Fruit fly (Drosophila melanogaster) whole organism, embryonic: ENCODE results near the gene Cep290.

ENCODE experiments used
- CG11696 ChIP-seq: fragments of 200-800 bp; sonication (Bioruptor generic); IDR thresholded peaks from 2 replicates; pipeline ENCODE4 v1.3.6; 2022; ENCODE audit warnings: missing biosample characterization, missing genetic modification characterization
- CG11723 ChIP-seq: fragments of 200-800 bp; sonication (Bioruptor generic); optimal IDR thresholded peaks from 2 replicates; lab custom pipeline; 2017; ENCODE audit warnings: missing biosample characterization, mild to moderate bottlenecking, missing genetic modification characterization
- CG12071 ChIP-seq: fragments of 200-800 bp; sonication (Bioruptor generic); optimal IDR thresholded peaks from 3 replicates; lab custom pipeline; 2018; ENCODE audit warnings: missing biosample characterization, mild to moderate bottlenecking, missing genetic modification characterization
- CG12659 ChIP-seq: fragments of 200-800 bp; sonication (Bioruptor generic); optimal IDR thresholded peaks from 3 replicates; lab custom pipeline; 2017; ENCODE audit warnings: mild to moderate bottlenecking, missing biosample characterization, missing genetic modification reagents, missing genetic modification characterization
- CG12769 ChIP-seq: fragments of 200-800 bp; sonication (Bioruptor generic); optimal IDR thresholded peaks from 2 replicates; lab custom pipeline; 2019; ENCODE audit warnings: missing biosample characterization, mild to moderate bottlenecking, missing genetic modification characterization, moderate library complexity
- CG13424 ChIP-seq: fragments of 200-800 bp; sonication (Bioruptor generic); optimal IDR thresholded peaks from 2 replicates; lab custom pipeline; 2019; ENCODE audit warnings: missing biosample characterization, mild to moderate bottlenecking, missing genetic modification characterization, moderate library complexity
- CG13624 ChIP-seq: fragments of 200-800 bp; sonication (Bioruptor generic); optimal IDR thresholded peaks from 2 replicates; lab custom pipeline; 2016; ENCODE audit warnings: missing biosample characterization, missing genetic modification characterization
- CG14441 ChIP-seq: fragments of 200-800 bp; sonication (Bioruptor generic); IDR thresholded peaks from 2 replicates; pipeline ENCODE4 v1.3.6; 2022; ENCODE audit warnings: missing biosample characterization, missing genetic modification characterization
- CG14860 ChIP-seq: fragments of 200-800 bp; sonication (Bioruptor generic); IDR thresholded peaks from 3 replicates; pipeline ENCODE4 v1.3.6; 2022; ENCODE audit warnings: missing biosample characterization, missing genetic modification characterization; ENCODE audit not compliant: partially characterized antibody
- CG1603 ChIP-seq: fragments of 200-800 bp; sonication (Bioruptor generic); optimal IDR thresholded peaks from 2 replicates; lab custom pipeline; 2019; ENCODE audit warnings: missing biosample characterization, mild to moderate bottlenecking, missing genetic modification characterization, moderate library complexity
- CG18476 ChIP-seq: fragments of 200-800 bp; sonication (Bioruptor generic); optimal IDR thresholded peaks from 2 replicates; lab custom pipeline; 2016; ENCODE audit warnings: missing biosample characterization, mild to moderate bottlenecking, missing genetic modification characterization
- CG30020 ChIP-seq: fragments of 200-800 bp; optimal IDR thresholded peaks from 2 replicates; lab custom pipeline; 2019; ENCODE audit warnings: missing biosample characterization, mild to moderate bottlenecking, missing genetic modification characterization, moderate library complexity
- CG3163 ChIP-seq: fragments of 200-800 bp; sonication (Bioruptor generic); optimal IDR thresholded peaks from 3 replicates; lab custom pipeline; 2016; ENCODE audit warnings: missing biosample characterization, missing genetic modification characterization
- CG4424 ChIP-seq: fragments of 200-800 bp; sonication (Bioruptor generic); optimal IDR thresholded peaks from 3 replicates; lab custom pipeline; 2016; ENCODE audit warnings: missing biosample characterization, missing genetic modification characterization
- CG6175 ChIP-seq: fragments of 200-800 bp; sonication (Bioruptor generic); IDR thresholded peaks from 3 replicates; pipeline ENCODE4 v1.3.6; 2022; ENCODE audit warnings: missing biosample characterization, missing genetic modification characterization
- CG6254 ChIP-seq: fragments of 200-800 bp; sonication (Bioruptor generic); optimal IDR thresholded peaks from 3 replicates; lab custom pipeline; 2017; ENCODE audit warnings: mild to moderate bottlenecking, missing biosample characterization, missing genetic modification reagents, missing genetic modification characterization
- CG7745 ChIP-seq: fragments of 200-800 bp; sonication (Bioruptor generic); optimal IDR thresholded peaks from 2 replicates; lab custom pipeline; 2018; ENCODE audit warnings: missing biosample characterization, mild to moderate bottlenecking, missing genetic modification characterization, moderate library complexity
- CG7928 ChIP-seq: fragments of 200-800 bp; sonication (Bioruptor generic); optimal IDR thresholded peaks from 2 replicates; lab custom pipeline; 2017; ENCODE audit warnings: missing biosample characterization, mild to moderate bottlenecking, missing genetic modification characterization
- CG8089 ChIP-seq: fragments of 200-800 bp; sonication (Bioruptor generic); optimal IDR thresholded peaks from 3 replicates; lab custom pipeline; 2016; ENCODE audit warnings: missing biosample characterization, missing genetic modification characterization
- CG8359 ChIP-seq: fragments of 200-800 bp; sonication (Bioruptor generic); optimal IDR thresholded peaks from 2 replicates; lab custom pipeline; 2017; ENCODE audit warnings: missing biosample characterization, mild to moderate bottlenecking, missing genetic modification characterization, borderline replicate concordance
- D19B ChIP-seq: fragments of 200-800 bp; sonication (Bioruptor generic); optimal IDR thresholded peaks from 2 replicates; lab custom pipeline; 2017; ENCODE audit warnings: missing biosample characterization, mild to moderate bottlenecking, missing genetic modification characterization
- Drgx ChIP-seq: fragments of 200-800 bp; sonication (Bioruptor generic); IDR thresholded peaks from 2 replicates; pipeline ENCODE4 v1.3.6; 2022; ENCODE audit warnings: missing biosample characterization, missing genetic modification characterization
- ERR ChIP-seq: fragments of 200-800 bp; sonication (Bioruptor generic); optimal IDR thresholded peaks from 2 replicates; lab custom pipeline; 2016; ENCODE audit warnings: missing biosample characterization, missing genetic modification characterization
- Fer2 ChIP-seq: fragments of 200-800 bp; sonication (Bioruptor generic); optimal IDR thresholded peaks from 2 replicates; lab custom pipeline; 2018; ENCODE audit warnings: missing biosample characterization, mild to moderate bottlenecking, missing genetic modification characterization, moderate library complexity
- MESR4 ChIP-seq: fragments of 200-800 bp; sonication (Bioruptor generic); optimal IDR thresholded peaks from 2 replicates; lab custom pipeline; 2018; ENCODE audit warnings: missing biosample characterization, mild to moderate bottlenecking, missing genetic modification characterization, moderate library complexity
- Med ChIP-seq: fragments of 200-800 bp; sonication (Bioruptor generic); peaks from one replicate; lab custom pipeline; 2016; ENCODE audit warnings: missing biosample characterization, missing genetic modification characterization, mild to moderate bottlenecking, inconsistent platforms, moderate library complexity
- NC2β ChIP-seq: fragments of 200-800 bp; sonication (Bioruptor generic); optimal IDR thresholded peaks from 2 replicates; lab custom pipeline; 2016; ENCODE audit warnings: missing biosample characterization, missing genetic modification characterization
- Ptx1 ChIP-seq: fragments of 200-800 bp; sonication (Bioruptor generic); IDR thresholded peaks from 2 replicates; pipeline ENCODE4 v1.3.6; 2022; ENCODE audit warnings: missing biosample characterization, missing genetic modification characterization
- Sox102F ChIP-seq: fragments of 200-800 bp; sonication (Bioruptor generic); optimal IDR thresholded peaks from 2 replicates; lab custom pipeline; 2018; ENCODE audit warnings: missing biosample characterization, mild to moderate bottlenecking, missing genetic modification characterization, moderate library complexity
- Ssrp ChIP-seq: fragments of 200-800 bp; sonication (Bioruptor generic); optimal IDR thresholded peaks from 2 replicates; lab custom pipeline; 2018; ENCODE audit warnings: missing biosample characterization, mild to moderate bottlenecking, missing genetic modification characterization, moderate library complexity
- Stat92E ChIP-seq, 3 experiments: fragments of >200 bp in 2 of 3; fragments of 200-800 bp in 1 of 3; sonication (Bioruptor generic) in 1 of 3; optimal IDR thresholded peaks; 2 replicates each; lab custom pipeline; 2017 to 2019; ENCODE audit warnings: missing biosample characterization in 3 of 3, missing genetic modification characterization in 3 of 3, mild to moderate bottlenecking in 1 of 3, moderate library complexity in 1 of 3
- ac ChIP-seq: fragments of 200-800 bp; sonication (Bioruptor generic); optimal IDR thresholded peaks from 3 replicates; lab custom pipeline; 2017; ENCODE audit warnings: missing biosample characterization, mild to moderate bottlenecking, missing genetic modification characterization
- al ChIP-seq: fragments of 200-800 bp; sonication (Bioruptor generic); IDR thresholded peaks from 2 replicates; pipeline ENCODE4 v1.3.6; 2022; ENCODE audit warnings: missing biosample characterization, missing genetic modification characterization
- croc ChIP-seq: fragments of 200-800 bp; sonication (Bioruptor generic); conservative IDR thresholded peaks from 3 replicates; pipeline ENCODE4 v1.3.6; 2022; ENCODE audit warnings: missing biosample characterization, missing genetic modification characterization
- ewg ChIP-seq: fragments of 200-800 bp; sonication (Bioruptor generic); optimal IDR thresholded peaks from 3 replicates; lab custom pipeline; 2017; ENCODE audit warnings: mild to moderate bottlenecking, missing biosample characterization, missing genetic modification reagents, missing genetic modification characterization
- fd64A ChIP-seq: fragments of 200-800 bp; sonication (Bioruptor generic); optimal IDR thresholded peaks from 3 replicates; lab custom pipeline; 2018; ENCODE audit warnings: missing biosample characterization, mild to moderate bottlenecking, missing genetic modification characterization
- gcm ChIP-seq: fragments of 200-800 bp; sonication (Bioruptor generic); optimal IDR thresholded peaks from 2 replicates; lab custom pipeline; 2019; ENCODE audit warnings: missing biosample characterization, mild to moderate bottlenecking, missing genetic modification characterization, moderate library complexity
- grau ChIP-seq: fragments of 200-800 bp; optimal IDR thresholded peaks from 3 replicates; lab custom pipeline; 2019; ENCODE audit warnings: missing biosample characterization, mild to moderate bottlenecking, missing genetic modification characterization, moderate library complexity
- hkb ChIP-seq, 2 experiments: fragments of 200-800 bp in 1 of 2; fragments of >200 bp in 1 of 2; sonication (Bioruptor generic) in 1 of 2; IDR thresholded peaks in 1 of 2; optimal IDR thresholded peaks in 1 of 2; 2 replicates each; pipeline versions ENCODE4 v1.3.6 to Lab custom; 2017 to 2022; ENCODE audit warnings: missing biosample characterization in 1 of 2, missing genetic modification characterization in 1 of 2
- jumu ChIP-seq: fragments of 200-800 bp; sonication (Bioruptor generic); optimal IDR thresholded peaks from 3 replicates; lab custom pipeline; 2016; ENCODE audit warnings: missing biosample characterization, missing genetic modification characterization
- luna ChIP-seq: fragments of 200-800 bp; sonication (Bioruptor generic); optimal IDR thresholded peaks from 2 replicates; lab custom pipeline; 2016; ENCODE audit warnings: missing biosample characterization, missing genetic modification characterization
- oc ChIP-seq: fragments of 200-800 bp; sonication (Bioruptor generic); optimal IDR thresholded peaks from 2 replicates; lab custom pipeline; 2018; ENCODE audit warnings: missing biosample characterization, mild to moderate bottlenecking, missing genetic modification characterization, moderate library complexity
- p53 ChIP-seq: fragments of 200-800 bp; sonication (Bioruptor generic); optimal IDR thresholded peaks from 2 replicates; lab custom pipeline; 2016; ENCODE audit warnings: missing biosample characterization, missing genetic modification characterization
- rib ChIP-seq: fragments of 200-800 bp; sonication (Bioruptor generic); IDR thresholded peaks from 2 replicates; pipeline ENCODE4 v1.3.6; 2022; ENCODE audit warnings: missing biosample characterization, missing genetic modification characterization
- ro ChIP-seq: fragments of 200-800 bp; sonication (Bioruptor generic); IDR thresholded peaks from 2 replicates; pipeline ENCODE4 v1.3.6; 2022; ENCODE audit warnings: missing biosample characterization, missing genetic modification characterization
- sd ChIP-seq: fragments of 200-800 bp; sonication (Bioruptor generic); optimal IDR thresholded peaks from 3 replicates; lab custom pipeline; 2018; ENCODE audit warnings: missing biosample characterization, mild to moderate bottlenecking, missing genetic modification characterization, moderate library complexity
- ssp ChIP-seq: fragments of 200-800 bp; sonication (Bioruptor generic); IDR thresholded peaks from 2 replicates; pipeline ENCODE4 v1.3.6; 2022; ENCODE audit warnings: missing biosample characterization, missing genetic modification characterization
- vvl ChIP-seq: fragments of 200-800 bp; sonication (Bioruptor generic); IDR thresholded peaks from 2 replicates; pipeline ENCODE4 v1.3.6; 2022; ENCODE audit warnings: missing biosample characterization, missing genetic modification characterization

Gene Cep290

dm6 chr3L:895314-895980 is 51.7 kb downstream of the Cep290 start, which contains the start of gene CG34056 (continued):
- TF ChIP-seq oc (tag; lab: Kevin White, UChicago) (peak; percentile 91), CG1603 (peak; percentile 32), fd64A (GFP tag; lab: Kevin White, UChicago) (peak; percentile 80), CG4424 (GFP tag; lab: Kevin White, UChicago) (peak; percentile 95), p53 (GFP tag; lab: Kevin White, UChicago) (peak; percentile 52), CG3163 (no peak), CG8359 (GFP tag; lab: Kevin White, UChicago) (peak; percentile 82), CG11723 (GFP tag; lab: Kevin White, UChicago) (peak; percentile 70), D19B (GFP tag; lab: Kevin White, UChicago) (peak; percentile 74), CG13624 (GFP tag; lab: Kevin White, UChicago) (peak; percentile 84), Ssrp (tag; lab: Kevin White, UChicago) (peak; percentile 83), CG6175 (GFP tag; lab: Robert Waterston, UW) (peak; percentile 89), al (GFP tag; lab: Robert Waterston, UW) (peak; percentile 90), CG14860 (GFP tag; lab: Robert Waterston, UW) (no peak), CG18476 (GFP tag; lab: Kevin White, UChicago) (peak; percentile 91), Fer2 (tag; lab: Kevin White, UChicago) (peak; percentile 83), luna (GFP tag; lab: Kevin White, UChicago) (peak; percentile 79), ERR (GFP tag; lab: Kevin White, UChicago) (peak; percentile 59), MESR4 (peak; percentile 5), CG13424 (tag; lab: Kevin White, UChicago) (peak; percentile 90), rib (peak; percentile 95), CG30020 (tag; lab: Kevin White, UChicago) (no peak), Stat92E (GFP tag; optimal IDR thresholded peaks at IDR 0.05; lab: Kevin White, UChicago) (peak in 1 of 3 experiments; percentile 77), NC2β (GFP tag; lab: Kevin White, UChicago) (peak; percentile 64), CG6254 (GFP tag; lab: Kevin White, UChicago) (peak; percentile 89), gcm (GFP tag; lab: Kevin White, UChicago) (peak; percentile 90), jumu (peak; percentile 55), ac (peak; percentile 37), vvl (GFP tag; lab: Robert Waterston, UW) (peak; percentile 99), CG14441 (GFP tag; lab: Robert Waterston, UW) (peak; percentile 95), CG11696 (GFP tag; lab: Robert Waterston, UW) (peak; percentile 85), CG12071 (GFP tag; lab: Kevin White, UChicago) (peak; percentile 89), sd (tag; lab: Kevin White, UChicago) (peak; percentile 77), CG12769 (peak; percentile 94), ssp (GFP tag; lab: Robert Waterston, UW) (peak; percentile 87), CG12659 (GFP tag; lab: Kevin White, UChicago) (peak; percentile 86), hkb (optimal IDR thresholded peaks at IDR 0.05; lab: Kevin White, UChicago) (no peak), hkb (GFP tag; IDR thresholded peaks at IDR 0.05; lab: Robert Waterston, UW) (peak; percentile 98), croc (GFP tag; lab: Robert Waterston, UW) (peak; percentile 83), Drgx (peak; percentile 99), Med (GFP tag; lab: Kevin White, UChicago) (peak; percentile 96), CG7928 (GFP tag; lab: Kevin White, UChicago) (peak; percentile 74), CG8089 (peak; percentile 35), ro (GFP tag; lab: Robert Waterston, UW) (peak; percentile 79), ewg (GFP tag; lab: Kevin White, UChicago) (peak; percentile 75), Sox102F (GFP tag; lab: Kevin White, UChicago) (peak; percentile 93), grau (peak; percentile 85), Ptx1 (GFP tag; lab: Robert Waterston, UW) (peak; percentile 96), CG7745 (no peak)
